Worm (Caenorhabditis elegans) whole organism, mixed stage, embryonic: ENCODE data around the gene C17B7.15.

Experiments
- M03D4.4 ChIP-seq: sonication (generic microtip); optimal IDR thresholded peaks from 2 replicates; lab custom pipeline; 2017; ENCODE audit warnings: mild to moderate bottlenecking, missing genetic modification characterization, missing compliant biosample characterization
- bed-3 ChIP-seq: fragments of 200-800 bp; sonication (Bioruptor generic); optimal IDR thresholded peaks from 3 replicates; lab custom pipeline; 2018; ENCODE audit warnings: mild to moderate bottlenecking, missing genetic modification characterization, moderate library complexity, missing compliant biosample characterization
- blmp-1 ChIP-seq: fragments of 150-350 bp; optimal IDR thresholded peaks from 2 replicates; lab custom pipeline; 2014; ENCODE audit warnings: missing biosample characterization, missing genetic modification characterization
- ceh-39 ChIP-seq: fragments of 150-350 bp; optimal IDR thresholded peaks from 2 replicates; lab custom pipeline; 2014; ENCODE audit warnings: missing biosample characterization, missing genetic modification characterization
- ceh-43 ChIP-seq: fragments of 200-800 bp; sonication (Bioruptor generic); optimal IDR thresholded peaks from 2 replicates; lab custom pipeline; 2018; ENCODE audit warnings: mild to moderate bottlenecking, missing genetic modification characterization, moderate library complexity, missing compliant biosample characterization
- ceh-83 ChIP-seq: fragments of 200-800 bp; sonication (Bioruptor generic); optimal IDR thresholded peaks from 2 replicates; lab custom pipeline; 2018; ENCODE audit warnings: mild to moderate bottlenecking, missing genetic modification characterization, missing compliant biosample characterization
- ces-1 ChIP-seq: fragments of 150-350 bp; optimal IDR thresholded peaks from 2 replicates; lab custom pipeline; 2014; ENCODE audit warnings: missing biosample characterization, missing genetic modification reagents, missing genetic modification characterization
- cnd-1 ChIP-seq: fragments of 200-800 bp; sonication (Bioruptor generic); optimal IDR thresholded peaks from 2 replicates; lab custom pipeline; 2018; ENCODE audit warnings: mild to moderate bottlenecking, missing genetic modification characterization, missing compliant biosample characterization
- drap-1 ChIP-seq: fragments of 200-800 bp; sonication (Bioruptor generic); optimal IDR thresholded peaks from 3 replicates; lab custom pipeline; 2018; ENCODE audit warnings: mild to moderate bottlenecking, missing genetic modification characterization, missing compliant biosample characterization
- elt-1 ChIP-seq: sonication (generic microtip); optimal IDR thresholded peaks from 2 replicates; lab custom pipeline; 2017; ENCODE audit warnings: missing genetic modification characterization, mild to moderate bottlenecking, missing compliant biosample characterization, antibody characterized with exemption, moderate library complexity, borderline replicate concordance; ENCODE audit not compliant: insufficient read depth
- elt-3 ChIP-seq: fragments of 150-350 bp; optimal IDR thresholded peaks from 2 replicates; lab custom pipeline; 2014; ENCODE audit warnings: missing biosample characterization, missing genetic modification characterization
- flh-1 ChIP-seq: fragments of 200-800 bp; sonication (Bioruptor generic); optimal IDR thresholded peaks from 2 replicates; lab custom pipeline; 2018; ENCODE audit warnings: mild to moderate bottlenecking, missing genetic modification characterization, moderate library complexity, missing compliant biosample characterization
- ham-2 ChIP-seq: fragments of 200-800 bp; sonication (Bioruptor generic); optimal IDR thresholded peaks from 2 replicates; lab custom pipeline; 2018; ENCODE audit warnings: mild to moderate bottlenecking, missing genetic modification characterization, missing compliant biosample characterization
- lin-13 ChIP-seq: fragments of 150-350 bp; optimal IDR thresholded peaks from 2 replicates; lab custom pipeline; 2014; ENCODE audit warnings: missing biosample characterization, missing genetic modification characterization
- lsy-2 ChIP-seq: fragments of 150-350 bp; optimal IDR thresholded peaks from 2 replicates; lab custom pipeline; 2014; ENCODE audit warnings: missing biosample characterization, missing genetic modification characterization
- mep-1 ChIP-seq: fragments of 150-350 bp; optimal IDR thresholded peaks from 2 replicates; lab custom pipeline; 2017; ENCODE audit warnings: missing biosample characterization, missing genetic modification reagents, missing genetic modification characterization, inconsistent platforms
- mls-2 ChIP-seq: sonication (generic microtip); optimal IDR thresholded peaks from 2 replicates; lab custom pipeline; 2016; ENCODE audit warnings: mild to moderate bottlenecking, missing genetic modification characterization, moderate library complexity, missing compliant biosample characterization
- nhr-12 ChIP-seq: fragments of 150-350 bp; optimal IDR thresholded peaks from 2 replicates; lab custom pipeline; 2014; ENCODE audit warnings: missing biosample characterization, missing genetic modification characterization
- nhr-2 ChIP-seq: fragments of 150-350 bp; optimal IDR thresholded peaks from 2 replicates; lab custom pipeline; 2014; ENCODE audit warnings: missing biosample characterization, missing genetic modification characterization
- nhr-237 ChIP-seq: fragments of 150-350 bp; optimal IDR thresholded peaks from 2 replicates; lab custom pipeline; 2014; ENCODE audit warnings: missing biosample characterization, missing genetic modification characterization
- nhr-28 ChIP-seq: fragments of 150-350 bp; optimal IDR thresholded peaks from 2 replicates; lab custom pipeline; 2014; ENCODE audit warnings: missing biosample characterization, missing genetic modification characterization
- pha-4 ChIP-seq: fragments of 150-350 bp; optimal IDR thresholded peaks from 2 replicates; lab custom pipeline; 2018; ENCODE audit warnings: missing biosample characterization, missing genetic modification reagents, missing genetic modification characterization
- sem-2 ChIP-seq: fragments of 200-800 bp; sonication (Bioruptor generic); optimal IDR thresholded peaks from 2 replicates; lab custom pipeline; 2018; ENCODE audit warnings: mild to moderate bottlenecking, missing genetic modification characterization, missing compliant biosample characterization
- sptf-1 ChIP-seq: sonication (generic microtip); optimal IDR thresholded peaks from 2 replicates; lab custom pipeline; 2017; ENCODE audit warnings: mild to moderate bottlenecking, missing genetic modification characterization, moderate library complexity, missing compliant biosample characterization
- tbx-8 ChIP-seq: fragments of 200-800 bp; sonication (Bioruptor generic); optimal IDR thresholded peaks from 2 replicates; lab custom pipeline; 2018; ENCODE audit warnings: mild to moderate bottlenecking, missing genetic modification characterization, moderate library complexity, missing compliant biosample characterization
- unc-120 ChIP-seq: sonication (generic microtip); optimal IDR thresholded peaks from 2 replicates; lab custom pipeline; 2017; ENCODE audit warnings: missing genetic modification characterization, missing compliant biosample characterization; ENCODE audit not compliant: poor library complexity, severe bottlenecking
- unc-39 ChIP-seq: fragments of 150-350 bp; optimal IDR thresholded peaks from 2 replicates; lab custom pipeline; 2014; ENCODE audit warnings: missing biosample characterization, missing genetic modification characterization
- unc-62 ChIP-seq: fragments of 150-350 bp; optimal IDR thresholded peaks from 2 replicates; lab custom pipeline; 2014; ENCODE audit warnings: missing biosample characterization, missing genetic modification reagents, missing genetic modification characterization
- zip-8 ChIP-seq: fragments of 150-350 bp; optimal IDR thresholded peaks from 2 replicates; lab custom pipeline; 2014; ENCODE audit warnings: missing biosample characterization, missing genetic modification characterization
- ztf-11 ChIP-seq: fragments of 150-350 bp; optimal IDR thresholded peaks from 2 replicates; lab custom pipeline; 2014; ENCODE audit warnings: missing biosample characterization, missing genetic modification characterization

C17B7.15 gene

DNA sequence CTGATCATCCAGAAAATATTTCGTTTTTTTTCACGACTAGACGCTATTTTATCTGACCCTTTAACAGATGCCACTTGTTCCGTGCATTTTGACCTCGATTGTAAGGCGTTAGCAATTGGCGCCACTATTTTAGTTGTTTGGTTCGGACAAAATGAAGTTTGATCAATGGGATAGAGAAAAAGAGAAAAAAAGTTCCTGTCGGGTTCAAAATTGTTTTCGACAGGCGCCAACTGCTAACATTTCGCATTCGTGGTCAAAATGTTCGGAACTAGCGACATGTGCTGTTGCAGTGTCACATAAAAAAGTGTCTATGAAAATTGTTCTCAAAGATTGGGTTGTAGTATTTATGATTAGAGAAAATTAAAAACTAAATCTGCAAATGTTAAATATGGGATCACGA is 2.5 kb upstream of the C17B7.15 start:
- TF ChIP-seq unc-120 (no peak), blmp-1 (tag; lab: Kevin White, UChicago) (no peak), lin-13 (tag; lab: Kevin White, UChicago) (no peak), elt-3 (tag; lab: Kevin White, UChicago) (no peak), mls-2 (tag; lab: Kevin White, UChicago) (no peak), lsy-2 (tag; lab: Kevin White, UChicago) (no peak), pha-4 (tag; lab: Kevin White, UChicago) (no peak), M03D4.4 (tag; lab: Kevin White, UChicago) (no peak), tbx-8 (GFP tag; lab: Kevin White, UChicago) (no peak), mep-1 (tag; lab: Kevin White, UChicago) (no peak), unc-62 (GFP tag; lab: Kevin White, UChicago) (no peak), nhr-237 (tag; lab: Kevin White, UChicago) (no peak), sem-2 (GFP tag; lab: Kevin White, UChicago) (no peak)

DNA sequence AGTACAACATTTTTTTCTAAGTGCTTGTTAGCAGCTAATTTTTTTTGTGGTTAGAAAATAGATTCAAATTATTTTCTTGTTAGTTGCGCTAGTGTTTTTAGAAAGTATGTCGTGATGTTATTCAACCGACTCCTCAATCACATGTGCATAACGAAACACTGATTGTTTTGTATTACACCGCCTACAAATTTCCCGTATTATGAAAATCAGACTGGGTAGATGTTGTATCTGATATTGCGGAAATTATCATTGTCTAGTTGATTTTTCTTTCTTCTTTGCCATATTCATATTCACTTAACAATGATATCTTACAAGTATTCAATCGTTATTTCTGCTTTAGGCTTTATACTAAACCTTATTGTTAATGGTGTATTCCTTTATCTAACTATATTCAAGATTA is 1.3 kb downstream of the C17B7.15 start, which contains the start of gene str-63:
Gene str-63 (plus strand): TSS at position 301 of the 400 bp plus-strand sequence.
- TF ChIP-seq drap-1 (no peak), nhr-28 (tag; lab: Kevin White, UChicago) (no peak), nhr-12 (tag; lab: Kevin White, UChicago) (no peak), sem-2 (GFP tag; lab: Kevin White, UChicago) (no peak), nhr-237 (tag; lab: Kevin White, UChicago) (no peak), tbx-8 (GFP tag; lab: Kevin White, UChicago) (no peak), zip-8 (no peak), M03D4.4 (tag; lab: Kevin White, UChicago) (no peak), flh-1 (GFP tag; lab: Kevin White, UChicago) (no peak), lsy-2 (tag; lab: Kevin White, UChicago) (no peak), ceh-43 (GFP tag; lab: Kevin White, UChicago) (no peak)
- TF ChIP-seq, all 35 proteins: peak for 0

DNA sequence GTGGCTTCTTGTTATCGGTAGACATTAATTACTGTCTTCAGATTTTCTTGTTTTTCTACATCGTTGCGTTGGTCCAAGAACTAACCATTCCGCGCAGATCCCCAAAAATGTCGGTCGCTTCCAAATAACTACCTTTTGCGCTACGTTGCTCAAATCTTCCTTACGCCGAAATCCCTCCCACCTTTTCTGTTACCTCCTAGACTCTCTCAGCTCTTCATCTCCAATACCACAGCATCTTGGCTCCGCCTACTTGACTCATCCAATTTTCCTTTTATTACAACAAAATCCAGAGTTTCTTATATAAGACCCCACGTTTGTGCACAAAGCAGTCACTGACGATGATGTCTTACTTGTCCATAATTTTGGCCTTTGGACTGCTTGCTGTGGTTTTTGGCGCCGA is 2.9 kb downstream of the C17B7.15 start, which contains the start of gene C17B7.12:
Gene C17B7.12 (plus strand): TSS at position 301 of the 400 bp plus-strand sequence.
- TF ChIP-seq unc-39 (no peak), nhr-28 (tag; lab: Kevin White, UChicago) (no peak), bed-3 (GFP tag; lab: Kevin White, UChicago) (no peak), ces-1 (GFP tag; lab: Kevin White, UChicago) (no peak), nhr-12 (tag; lab: Kevin White, UChicago) (no peak), sptf-1 (tag; lab: Kevin White, UChicago) (no peak), sem-2 (GFP tag; lab: Kevin White, UChicago) (no peak), flh-1 (GFP tag; lab: Kevin White, UChicago) (no peak), drap-1 (no peak)

DNA sequence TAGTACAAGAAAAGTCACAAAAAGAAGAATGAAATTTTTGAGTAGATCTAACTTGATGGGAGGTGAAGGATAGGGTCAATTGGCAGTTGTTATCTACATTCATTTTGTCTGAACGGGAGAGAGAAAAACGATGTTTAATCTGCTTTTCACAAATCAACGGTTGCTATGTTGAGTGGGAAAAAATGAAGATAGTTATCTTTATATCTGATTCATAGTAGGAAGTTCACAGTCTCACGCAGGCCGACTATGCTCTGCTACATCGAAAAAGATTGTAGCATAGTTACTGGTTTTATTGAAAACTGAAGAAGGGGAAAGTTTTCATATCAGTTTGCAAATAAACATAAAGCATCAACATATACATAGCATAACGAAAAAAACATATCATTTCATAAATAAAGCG is 5.6 kb downstream of the C17B7.15 start:
- no peak for TF ChIP-seq ceh-39
- TF ChIP-seq lsy-2 (tag; lab: Kevin White, UChicago): no peak
- TF ChIP-seq bed-3 (GFP tag; lab: Kevin White, UChicago): no peak

DNA sequence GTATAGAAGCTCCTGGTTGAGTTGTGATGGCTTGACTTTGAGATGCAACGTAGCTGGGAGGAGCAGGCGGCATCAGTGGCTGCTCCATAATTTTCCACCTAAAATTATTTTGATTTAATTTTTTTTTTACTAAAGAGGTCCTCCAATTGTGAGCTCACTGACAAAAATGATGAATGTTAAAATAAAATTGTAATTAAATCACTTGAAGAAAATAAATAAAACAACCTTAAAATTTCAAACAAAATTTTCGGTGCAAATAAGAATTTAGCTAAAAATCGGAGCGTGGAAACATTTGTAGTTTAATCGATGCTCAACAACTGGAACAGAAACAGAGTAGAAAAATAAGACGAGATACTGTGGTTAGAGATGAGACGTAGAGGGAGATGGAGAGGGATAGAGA is 7.1 kb downstream of the C17B7.15 start, which contains the start of gene scrm-3:
Gene scrm-3 (minus strand): TSS at position 101 of the 400 bp plus-strand sequence.
- TF ChIP-seq unc-39 (no peak), ham-2 (no peak), elt-3 (tag; lab: Kevin White, UChicago) (no peak), cnd-1 (tag; lab: Kevin White, UChicago) (no peak)

DNA sequence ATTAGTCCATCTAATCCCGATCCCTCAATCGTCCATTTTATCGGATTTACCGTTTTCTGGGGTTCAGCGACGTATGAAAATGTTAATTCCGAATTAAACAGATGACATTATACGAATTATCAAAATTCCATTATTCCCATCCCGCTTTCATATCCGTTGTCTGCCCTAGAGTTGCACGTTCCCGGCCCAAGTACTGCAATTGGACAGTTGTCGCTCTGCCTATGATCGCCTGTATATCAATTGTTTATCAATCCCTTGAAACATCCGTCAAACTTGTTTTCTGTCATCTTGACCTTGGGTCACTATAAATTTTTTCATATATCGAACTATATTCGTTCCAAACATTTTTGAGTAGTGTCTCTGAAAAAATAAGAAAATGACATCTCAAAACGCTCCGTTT is 8.3 kb downstream of the C17B7.15 start, which contains the start of gene C04E12.5:
Gene C04E12.5 (plus strand): TSS at position 301 of the 400 bp plus-strand sequence.
- TF ChIP-seq nhr-28 (tag; lab: Kevin White, UChicago): no peak
- no peak for TF ChIP-seq M03D4.4 (tag; lab: Kevin White, UChicago)
- no peak for TF ChIP-seq drap-1
- no peak for TF ChIP-seq elt-3 (tag; lab: Kevin White, UChicago)
- TF ChIP-seq ceh-83 (GFP tag; lab: Kevin White, UChicago): no peak
- no peak for TF ChIP-seq blmp-1 (tag; lab: Kevin White, UChicago)
- TF ChIP-seq ceh-39: no peak
- TF ChIP-seq cnd-1 (tag; lab: Kevin White, UChicago): no peak
- TF ChIP-seq ztf-11: no peak
- TF ChIP-seq elt-1 (tag; lab: Kevin White, UChicago): no peak
- no peak for TF ChIP-seq ces-1 (GFP tag; lab: Kevin White, UChicago)
- no peak for TF ChIP-seq tbx-8 (GFP tag; lab: Kevin White, UChicago)
- no peak for TF ChIP-seq bed-3 (GFP tag; lab: Kevin White, UChicago)
- no peak for TF ChIP-seq unc-120
- TF ChIP-seq nhr-2 (tag; lab: Kevin White, UChicago): no peak
- TF ChIP-seq unc-62 (GFP tag; lab: Kevin White, UChicago): no peak
- no peak for TF ChIP-seq nhr-12 (tag; lab: Kevin White, UChicago)
